Fruit fly (Drosophila melanogaster) whole organism, embryonic: Measurements from ENCODE around the gene inaF-B.

Experiments used
- Atf3 ChIP-seq: fragments of 200-800 bp; sonication (Bioruptor generic); optimal IDR thresholded peaks from 3 replicates; lab custom pipeline; 2016; ENCODE audit warnings: missing biosample characterization, missing genetic modification characterization
- Atf6 ChIP-seq: fragments of 200-800 bp; sonication (Bioruptor generic); IDR thresholded peaks from 2 replicates; pipeline ENCODE4 v1.3.6; 2022; ENCODE audit warnings: missing biosample characterization, missing genetic modification characterization
- BEAF-32 ChIP-seq: fragments of 200-800 bp; sonication (Bioruptor generic); optimal IDR thresholded peaks from 3 replicates; lab custom pipeline; 2017; ENCODE audit warnings: missing biosample characterization, missing genetic modification characterization, mild to moderate bottlenecking, moderate library complexity, missing genetic modification reagents
- CG10147 ChIP-seq: fragments of 200-800 bp; sonication (Bioruptor generic); optimal IDR thresholded peaks from 2 replicates; lab custom pipeline; 2019; ENCODE audit warnings: missing biosample characterization, mild to moderate bottlenecking, missing genetic modification characterization, moderate library complexity
- CG11085 ChIP-seq: fragments of 200-800 bp; sonication (Bioruptor generic); IDR thresholded peaks from 2 replicates; pipeline ENCODE4 v1.3.6; 2022; ENCODE audit warnings: missing biosample characterization, missing genetic modification characterization
- CG12104 ChIP-seq: fragments of 200-800 bp; sonication (Bioruptor generic); optimal IDR thresholded peaks from 3 replicates; lab custom pipeline; 2016; ENCODE audit warnings: missing biosample characterization, missing genetic modification characterization
- CG12219 ChIP-seq: fragments of 200-800 bp; sonication (Bioruptor generic); optimal IDR thresholded peaks from 3 replicates; lab custom pipeline; 2018; ENCODE audit warnings: missing biosample characterization, mild to moderate bottlenecking, missing genetic modification characterization
- CG13775 ChIP-seq: fragments of 200-800 bp; sonication (Bioruptor generic); optimal IDR thresholded peaks from 3 replicates; lab custom pipeline; 2017; ENCODE audit warnings: missing biosample characterization, mild to moderate bottlenecking, missing genetic modification characterization
- CG14050 ChIP-seq: fragments of 200-800 bp; sonication (Bioruptor generic); IDR thresholded peaks from 3 replicates; pipeline ENCODE4 v1.3.6; 2022; ENCODE audit warnings: missing biosample characterization, missing genetic modification characterization
- CG14667 ChIP-seq: fragments of 200-800 bp; sonication (Bioruptor generic); IDR thresholded peaks from 2 replicates; pipeline ENCODE4 v1.3.6; 2022; ENCODE audit warnings: missing biosample characterization, missing genetic modification characterization
- CG15011 ChIP-seq: fragments of 200-800 bp; sonication (Bioruptor generic); optimal IDR thresholded peaks from 3 replicates; lab custom pipeline; 2018; ENCODE audit warnings: missing biosample characterization, mild to moderate bottlenecking, missing genetic modification characterization
- CG15269 ChIP-seq: fragments of 200-800 bp; sonication (Bioruptor generic); optimal IDR thresholded peaks from 2 replicates; lab custom pipeline; 2018; ENCODE audit warnings: missing biosample characterization, mild to moderate bottlenecking, missing genetic modification characterization, moderate library complexity
- CG1647 ChIP-seq: fragments of 200-800 bp; sonication (Bioruptor generic); optimal IDR thresholded peaks from 3 replicates; lab custom pipeline; 2016; ENCODE audit warnings: missing biosample characterization, missing genetic modification characterization
- CG16813 ChIP-seq: fragments of 200-800 bp; sonication (Bioruptor generic); IDR thresholded peaks from 3 replicates; pipeline ENCODE4 v1.3.6; 2022; ENCODE audit warnings: missing biosample characterization, missing genetic modification characterization; ENCODE audit not compliant: partially characterized antibody
- CG17361 ChIP-seq: fragments of 200-800 bp; sonication (Bioruptor generic); IDR thresholded peaks from 3 replicates; pipeline ENCODE4 v1.3.6; 2022; ENCODE audit warnings: missing biosample characterization, missing genetic modification characterization
- CG1832 ChIP-seq: fragments of 200-800 bp; sonication (Bioruptor generic); optimal IDR thresholded peaks from 2 replicates; lab custom pipeline; 2017; ENCODE audit warnings: missing biosample characterization, mild to moderate bottlenecking, missing genetic modification characterization, inconsistent platforms
- CG31441 ChIP-seq: fragments of 200-800 bp; sonication (Bioruptor generic); IDR thresholded peaks from 2 replicates; pipeline ENCODE4 v1.3.6; 2022; ENCODE audit warnings: missing biosample characterization, missing genetic modification characterization
- CG34422 ChIP-seq: fragments of 200-800 bp; sonication (Bioruptor generic); IDR thresholded peaks from 3 replicates; pipeline ENCODE4 v1.3.6; 2022; ENCODE audit warnings: missing biosample characterization, missing genetic modification characterization
- CG8765 ChIP-seq: fragments of 200-800 bp; sonication (Bioruptor generic); IDR thresholded peaks from 2 replicates; pipeline ENCODE4 v1.3.6; 2022; ENCODE audit warnings: missing biosample characterization, missing genetic modification characterization
- CG8944 ChIP-seq: fragments of 200-800 bp; sonication (Bioruptor generic); optimal IDR thresholded peaks from 3 replicates; lab custom pipeline; 2016; ENCODE audit warnings: missing biosample characterization, missing genetic modification characterization
- CG9437 ChIP-seq: fragments of 200-800 bp; sonication (Bioruptor generic); optimal IDR thresholded peaks from 2 replicates; lab custom pipeline; 2018; ENCODE audit warnings: missing biosample characterization, mild to moderate bottlenecking, missing genetic modification characterization
- CHES-1-like ChIP-seq: fragments of 200-800 bp; sonication (Bioruptor generic); optimal IDR thresholded peaks from 2 replicates; lab custom pipeline; 2016; ENCODE audit warnings: missing biosample characterization, missing genetic modification characterization
- CkIIα-i1 ChIP-seq: fragments of 200-800 bp; sonication (Bioruptor generic); IDR thresholded peaks from 2 replicates; pipeline ENCODE4 v1.3.6; 2022; ENCODE audit warnings: missing biosample characterization, missing genetic modification characterization
- Dad ChIP-seq: fragments of 200-800 bp; sonication (Bioruptor generic); optimal IDR thresholded peaks from 3 replicates; lab custom pipeline; 2016; ENCODE audit warnings: missing biosample characterization, missing genetic modification characterization
- Dbx ChIP-seq: fragments of 200-800 bp; sonication (Bioruptor generic); IDR thresholded peaks from 3 replicates; pipeline ENCODE4 v1.3.6; 2022; ENCODE audit warnings: missing biosample characterization, missing genetic modification characterization
- Lhr ChIP-seq: fragments of 200-800 bp; sonication (Bioruptor generic); optimal IDR thresholded peaks from 3 replicates; lab custom pipeline; 2017; ENCODE audit warnings: mild to moderate bottlenecking, missing biosample characterization, missing genetic modification reagents, missing genetic modification characterization
- Meics ChIP-seq: fragments of 200-800 bp; sonication (Bioruptor generic); optimal IDR thresholded peaks from 2 replicates; lab custom pipeline; 2017; ENCODE audit warnings: missing biosample characterization, mild to moderate bottlenecking, missing genetic modification characterization
- NC2α ChIP-seq: fragments of 200-800 bp; sonication (Bioruptor generic); optimal IDR thresholded peaks from 2 replicates; lab custom pipeline; 2016; ENCODE audit warnings: missing biosample characterization, missing genetic modification characterization
- Nf-YA ChIP-seq: fragments of 200-800 bp; sonication (Bioruptor generic); IDR thresholded peaks from 2 replicates; pipeline ENCODE4 v1.3.6; 2022; ENCODE audit warnings: missing biosample characterization, missing genetic modification characterization
- Oaz ChIP-seq: fragments of 200-800 bp; sonication (Bioruptor generic); IDR thresholded peaks from 2 replicates; pipeline ENCODE4 v1.3.6; 2022; ENCODE audit warnings: missing biosample characterization, missing genetic modification characterization
- Sox100B ChIP-seq: fragments of 200-800 bp; sonication (Bioruptor generic); optimal IDR thresholded peaks from 3 replicates; lab custom pipeline; 2018; ENCODE audit warnings: missing biosample characterization, mild to moderate bottlenecking, missing genetic modification characterization
- bcd ChIP-seq: fragments of 200-800 bp; sonication (Bioruptor generic); optimal IDR thresholded peaks from 2 replicates; lab custom pipeline; 2017; ENCODE audit warnings: missing biosample characterization, mild to moderate bottlenecking, missing genetic modification characterization
- chm ChIP-seq: fragments of 200-800 bp; sonication (Bioruptor generic); IDR thresholded peaks from 2 replicates; pipeline ENCODE4 v1.3.6; 2022; ENCODE audit warnings: missing biosample characterization, missing genetic modification characterization
- danr ChIP-seq: fragments of 200-800 bp; sonication (Bioruptor generic); IDR thresholded peaks from 2 replicates; pipeline ENCODE4 v1.3.6; 2022; ENCODE audit warnings: missing biosample characterization, missing genetic modification characterization
- dm ChIP-seq: fragments of 200-800 bp; sonication (Bioruptor generic); optimal IDR thresholded peaks from 3 replicates; lab custom pipeline; 2016; ENCODE audit warnings: missing biosample characterization, missing genetic modification characterization
- dmrt99B ChIP-seq: fragments of 200-800 bp; sonication (Bioruptor generic); optimal IDR thresholded peaks from 2 replicates; lab custom pipeline; 2018; ENCODE audit warnings: missing biosample characterization, mild to moderate bottlenecking, missing genetic modification characterization, moderate library complexity
- fd3F ChIP-seq: fragments of 200-800 bp; sonication (Bioruptor generic); optimal IDR thresholded peaks from 2 replicates; lab custom pipeline; 2018; ENCODE audit warnings: missing biosample characterization, mild to moderate bottlenecking, missing genetic modification characterization, moderate library complexity
- gcm2 ChIP-seq: fragments of 200-800 bp; sonication (Bioruptor generic); optimal IDR thresholded peaks from 2 replicates; lab custom pipeline; 2016; ENCODE audit warnings: missing biosample characterization, missing genetic modification characterization
- ind ChIP-seq: fragments of 200-800 bp; sonication (Bioruptor generic); optimal IDR thresholded peaks from 3 replicates; lab custom pipeline; 2016; ENCODE audit warnings: missing biosample characterization, missing genetic modification characterization
- lov ChIP-seq, 2 experiments: fragments of 200-800 bp in 1 of 2; fragments of >200 bp in 1 of 2; sonication (Bioruptor generic) in 1 of 2; IDR thresholded peaks in 1 of 2; optimal IDR thresholded peaks in 1 of 2; 2 replicates in 1 of 2; 3 replicates in 1 of 2; pipeline versions ENCODE4 v1.3.6 to Lab custom; 2017 to 2022; ENCODE audit warnings: missing biosample characterization in 1 of 2, missing genetic modification characterization in 1 of 2
- pum ChIP-seq: fragments of 200-800 bp; sonication (Bioruptor generic); optimal IDR thresholded peaks from 2 replicates; lab custom pipeline; 2016; ENCODE audit warnings: missing biosample characterization, missing genetic modification characterization
- ranshi ChIP-seq: fragments of 200-800 bp; sonication (Bioruptor generic); IDR thresholded peaks from 2 replicates; pipeline ENCODE4 v1.3.6; 2022; ENCODE audit warnings: missing biosample characterization, missing genetic modification characterization
- repo ChIP-seq: fragments of 200-800 bp; sonication (Bioruptor generic); optimal IDR thresholded peaks from 2 replicates; lab custom pipeline; 2016; ENCODE audit warnings: missing biosample characterization, missing genetic modification characterization
- scrt ChIP-seq: fragments of 200-800 bp; sonication (Bioruptor generic); optimal IDR thresholded peaks from 2 replicates; lab custom pipeline; 2018; ENCODE audit warnings: missing biosample characterization, mild to moderate bottlenecking, missing genetic modification characterization, moderate library complexity
- sim ChIP-seq: fragments of 200-800 bp; sonication (Bioruptor generic); IDR thresholded peaks from 2 replicates; pipeline ENCODE4 v1.3.6; 2022; ENCODE audit warnings: missing biosample characterization, missing genetic modification characterization
- trh ChIP-seq: fragments of 200-800 bp; sonication (Bioruptor generic); optimal IDR thresholded peaks from 2 replicates; lab custom pipeline; 2016; ENCODE audit warnings: missing biosample characterization, missing genetic modification characterization
- unc-4 ChIP-seq: fragments of 200-800 bp; sonication (Bioruptor generic); IDR thresholded peaks from 2 replicates; pipeline ENCODE4 v1.3.6; 2022; ENCODE audit warnings: missing biosample characterization, missing genetic modification characterization; ENCODE audit not compliant: partially characterized antibody
- usp ChIP-seq: fragments of >200 bp; optimal IDR thresholded peaks from 2 replicates; lab custom pipeline; 2017; ENCODE audit warnings: missing biosample characterization, missing genetic modification characterization
- zfh2 ChIP-seq: fragments of 200-800 bp; sonication (Bioruptor generic); optimal IDR thresholded peaks from 2 replicates; lab custom pipeline; 2016; ENCODE audit warnings: missing biosample characterization, missing genetic modification characterization

Gene inaF-B

DNA sequence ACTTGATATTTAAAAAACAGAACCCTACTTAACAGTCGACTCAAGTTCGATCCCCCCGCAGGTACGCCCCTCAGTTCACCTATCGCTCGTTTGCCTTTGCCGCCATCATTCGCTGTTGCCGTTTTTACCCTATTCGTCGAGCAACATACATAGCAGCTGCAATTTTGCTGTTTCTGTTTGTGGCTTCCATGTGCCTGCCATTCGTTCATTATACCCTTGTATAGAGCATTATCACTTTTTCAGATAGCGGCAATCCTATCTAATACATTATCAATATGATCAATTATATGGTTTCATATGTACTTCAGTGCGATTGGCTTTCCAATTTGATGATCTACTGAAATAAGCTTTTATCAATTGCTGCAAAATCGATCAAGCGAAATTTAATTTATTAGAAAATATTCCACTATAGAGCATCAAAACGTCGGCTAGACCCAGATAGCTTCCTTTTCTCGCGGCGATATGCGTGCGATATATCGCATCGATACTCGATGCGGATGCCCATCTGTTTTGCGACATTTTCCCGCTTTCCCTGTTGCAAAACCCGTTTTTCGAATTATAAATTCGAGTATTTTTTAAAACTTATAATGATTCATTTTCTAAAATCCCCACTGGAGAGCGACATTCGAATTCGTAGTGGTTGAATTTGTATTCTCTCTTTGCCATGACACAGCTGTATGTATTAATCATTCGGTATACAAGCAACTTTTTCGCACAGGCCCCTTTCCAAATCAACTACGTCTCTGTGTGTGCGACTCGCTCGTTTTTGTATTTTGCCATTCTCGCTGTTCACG lies 16.4 kb downstream of the inaF-B start (continued):
- TF ChIP-seq CG11085 (GFP tag; lab: Robert Waterston, UW) (peak; percentile 53), Atf3 (GFP tag; lab: Kevin White, UChicago) (peak; percentile 61), Oaz (GFP tag; lab: Robert Waterston, UW) (peak; percentile 72), CG1832 (GFP tag; lab: Kevin White, UChicago) (no peak), pum (GFP tag; lab: Kevin White, UChicago) (peak; percentile 75), CG1647 (GFP tag; lab: Kevin White, UChicago) (peak; percentile 78), CG12219 (peak; percentile 86), CG9437 (GFP tag; lab: Kevin White, UChicago) (peak; percentile 82), Nf-YA (GFP tag; lab: Robert Waterston, UW) (no peak), repo (GFP tag; lab: Kevin White, UChicago) (peak; percentile 64), CHES-1-like (GFP tag; lab: Kevin White, UChicago) (peak; percentile 88), dm (peak; percentile 76), CG8765 (no peak; the same call in 1 of the 2 replicates), fd3F (GFP tag; lab: Kevin White, UChicago) (peak; percentile 75), usp (no peak), sim (GFP tag; lab: Robert Waterston, UW) (0 out of 2 replicates have a peak, but pooled peaks have one; percentile 49), CG14050 (GFP tag; lab: Robert Waterston, UW) (peak; percentile 55; the same call in 2 of the 3 replicates), NC2α (GFP tag; lab: Kevin White, UChicago) (peak; percentile 77), unc-4 (GFP tag; lab: Robert Waterston, UW) (peak; percentile 72), CG16813 (GFP tag; lab: Robert Waterston, UW) (peak; percentile 46; the same call in 2 of the 3 replicates), CG8944 (GFP tag; lab: Kevin White, UChicago) (peak; percentile 79), CG34422 (peak; percentile 81), zfh2 (peak; percentile 83), trh (GFP tag; lab: Kevin White, UChicago) (peak; percentile 69), CG12104 (GFP tag; lab: Kevin White, UChicago) (peak; percentile 78), BEAF-32 (GFP tag; lab: Kevin White, UChicago) (peak; percentile 75), gcm2 (GFP tag; lab: Kevin White, UChicago) (peak; percentile 61), bcd (peak; percentile 91), danr (peak; percentile 82), CG17361 (GFP tag; lab: Robert Waterston, UW) (peak; percentile 89), dmrt99B (tag; lab: Kevin White, UChicago) (peak; percentile 90), scrt (GFP tag; lab: Kevin White, UChicago) (peak; percentile 78), CG14667 (GFP tag; lab: Robert Waterston, UW) (peak; percentile 58), Lhr (GFP tag; lab: Kevin White, UChicago) (peak; percentile 32), Atf6 (peak; percentile 89), Sox100B (peak; percentile 89), CG15011 (peak; percentile 77), chm (GFP tag; lab: Robert Waterston, UW) (peak; percentile 54), CkIIα-i1 (GFP tag; lab: Robert Waterston, UW) (no peak), ind (GFP tag; lab: Kevin White, UChicago) (peak; percentile 87), Dbx (peak; percentile 84; the same call in 2 of the 3 replicates), CG15269 (tag; lab: Kevin White, UChicago) (peak; percentile 90), CG13775 (GFP tag; lab: Kevin White, UChicago) (peak; percentile 85), lov (optimal IDR thresholded peaks at IDR 0.05; lab: Kevin White, UChicago) (no peak), lov (GFP tag; IDR thresholded peaks at IDR 0.05; lab: Robert Waterston, UW) (0 out of 3 replicates have a peak, but pooled peaks have one; percentile 35), Dad (GFP tag; lab: Kevin White, UChicago) (peak; percentile 72), CG10147 (GFP tag; lab: Kevin White, UChicago) (peak; percentile 93), ranshi (GFP tag; lab: Robert Waterston, UW) (peak; percentile 73; the same call in 1 of the 2 replicates), Meics (GFP tag; lab: Kevin White, UChicago) (peak; percentile 93), CG31441 (peak; percentile 85)
